Worm (Caenorhabditis elegans) whole organism, early embryonic: ENCODE data around the gene cyp-33A1.

Experiments
- B0310.2 ChIP-seq: sonication (generic microtip); optimal IDR thresholded peaks from 2 replicates; lab custom pipeline; 2016; ENCODE audit warnings: mild to moderate bottlenecking, missing genetic modification characterization, missing compliant biosample characterization
- ama-1 ChIP-seq: fragments of 150-350 bp; optimal IDR thresholded peaks from 2 replicates; lab custom pipeline; 2014
- ceh-36 ChIP-seq: sonication (generic microtip); optimal IDR thresholded peaks from 2 replicates; lab custom pipeline; 2016; ENCODE audit warnings: missing genetic modification characterization, inconsistent platforms, missing compliant biosample characterization
- hmbx-1 ChIP-seq: sonication (generic microtip); optimal IDR thresholded peaks from 2 replicates; lab custom pipeline; 2016; ENCODE audit warnings: mild to moderate bottlenecking, missing genetic modification characterization, missing compliant biosample characterization
- pes-1 ChIP-seq: fragments of 200-800 bp; sonication (Bioruptor generic); IDR thresholded peaks from 2 replicates; pipeline ENCODE4 v1.3.6; 2022; ENCODE audit warnings: missing genetic modification reagents, missing genetic modification characterization, missing compliant biosample characterization
- scrt-1 ChIP-seq: fragments of 200-800 bp; sonication (Bioruptor generic); IDR thresholded peaks from 2 replicates; pipeline ENCODE4 v1.3.6; 2022; ENCODE audit warnings: missing genetic modification characterization, missing compliant biosample characterization
- tbx-11 ChIP-seq: fragments of 200-800 bp; sonication (Bioruptor generic); IDR thresholded peaks from 2 replicates; pipeline ENCODE4 v1.3.6; 2022; ENCODE audit warnings: missing genetic modification characterization, missing compliant biosample characterization
- tbx-37 ChIP-seq: fragments of 200-800 bp; sonication (Bioruptor generic); conservative IDR thresholded peaks from 2 replicates; pipeline ENCODE4 v1.3.6; 2022; ENCODE audit warnings: missing genetic modification reagents, missing genetic modification characterization, missing compliant biosample characterization

DNA sequence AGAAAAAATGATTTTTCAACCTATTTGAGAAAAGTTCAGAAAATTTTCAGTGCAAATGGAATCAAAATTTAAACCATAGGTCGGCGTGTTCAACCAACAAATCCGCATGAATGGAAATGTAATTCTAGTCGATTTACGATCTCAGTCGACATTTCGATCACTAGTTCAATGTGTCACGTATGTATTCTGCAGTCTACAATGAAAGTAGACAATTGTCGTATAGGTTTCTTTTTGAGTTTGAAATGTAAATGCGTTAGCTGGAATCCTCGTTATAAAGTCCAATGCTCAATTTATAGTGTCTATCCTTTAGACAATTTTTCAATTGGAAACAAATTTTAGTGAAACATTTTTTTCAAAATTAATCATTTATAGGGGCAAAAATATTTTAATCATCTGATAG lies 34.8 kb upstream of the cyp-33A1 start, which contains the start of gene ZK105.12:
- TF ChIP-seq tbx-37 (GFP tag; lab: Robert Waterston, UW) = no peak
- no peak for TF ChIP-seq tbx-11 (GFP tag; lab: Robert Waterston, UW)
- no peak for TF ChIP-seq ama-1 (lab: Kevin White, UChicago)
- no peak for TF ChIP-seq hmbx-1 (tag; lab: Kevin White, UChicago)
- TF ChIP-seq scrt-1 (GFP tag; lab: Robert Waterston, UW) = no peak
- no peak for TF ChIP-seq pes-1 (GFP tag; lab: Robert Waterston, UW)
- no peak for TF ChIP-seq B0310.2
- no peak for TF ChIP-seq ceh-36 (tag; lab: Kevin White, UChicago)
